Fruit fly (Drosophila melanogaster) whole organism, embryonic: Measurements from ENCODE around the gene vers.

Source experiments
- Adf1 ChIP-seq: fragments of 200-800 bp; sonication (Bioruptor generic); IDR thresholded peaks from 2 replicates; pipeline ENCODE4 v1.3.6; 2022; ENCODE audit warnings: missing biosample characterization, missing genetic modification characterization
- Awh ChIP-seq: fragments of 200-800 bp; sonication (Bioruptor generic); IDR thresholded peaks from 2 replicates; pipeline ENCODE4, ENCODE4 v1.3.6; 2022; ENCODE audit warnings: missing biosample characterization, missing genetic modification characterization
- BtbVII ChIP-seq: fragments of 200-800 bp; sonication (Bioruptor generic); optimal IDR thresholded peaks from 3 replicates; lab custom pipeline; 2017; ENCODE audit warnings: missing biosample characterization, mild to moderate bottlenecking, missing genetic modification characterization
- CG11456 ChIP-seq: fragments of 200-800 bp; sonication (Bioruptor generic); IDR thresholded peaks from 3 replicates; pipeline ENCODE4 v1.3.6; 2022; ENCODE audit warnings: missing biosample characterization, missing genetic modification characterization
- CG11560 ChIP-seq: fragments of 200-800 bp; sonication (Bioruptor generic); IDR thresholded peaks from 3 replicates; pipeline ENCODE4 v1.3.6; 2022; ENCODE audit warnings: missing biosample characterization, missing genetic modification characterization
- CG13424 ChIP-seq: fragments of 200-800 bp; sonication (Bioruptor generic); optimal IDR thresholded peaks from 2 replicates; lab custom pipeline; 2019; ENCODE audit warnings: missing biosample characterization, mild to moderate bottlenecking, missing genetic modification characterization, moderate library complexity
- CG13894 ChIP-seq: fragments of 200-800 bp; sonication (Bioruptor generic); optimal IDR thresholded peaks from 3 replicates; lab custom pipeline; 2018; ENCODE audit warnings: missing biosample characterization, mild to moderate bottlenecking, missing genetic modification characterization, moderate library complexity
- CG17361 ChIP-seq: fragments of 200-800 bp; sonication (Bioruptor generic); IDR thresholded peaks from 3 replicates; pipeline ENCODE4 v1.3.6; 2022; ENCODE audit warnings: missing biosample characterization, missing genetic modification characterization
- CG18011 ChIP-seq: fragments of 200-800 bp; sonication (Bioruptor generic); optimal IDR thresholded peaks from 2 replicates; lab custom pipeline; 2017; ENCODE audit warnings: missing biosample characterization, missing genetic modification characterization, mild to moderate bottlenecking, moderate library complexity, missing genotype
- CG2875 ChIP-seq: fragments of 200-800 bp; sonication (Bioruptor generic); optimal IDR thresholded peaks from 2 replicates; lab custom pipeline; 2017; ENCODE audit warnings: missing biosample characterization, mild to moderate bottlenecking, missing genetic modification characterization, missing genetic modification reagents
- CG30020 ChIP-seq: fragments of 200-800 bp; optimal IDR thresholded peaks from 2 replicates; lab custom pipeline; 2019; ENCODE audit warnings: missing biosample characterization, mild to moderate bottlenecking, missing genetic modification characterization, moderate library complexity
- CG3407 ChIP-seq: fragments of 200-800 bp; sonication (Bioruptor generic); optimal IDR thresholded peaks from 2 replicates; lab custom pipeline; 2018; ENCODE audit warnings: missing biosample characterization, mild to moderate bottlenecking, missing genetic modification characterization
- CG3847 ChIP-seq: fragments of 200-800 bp; sonication (Bioruptor generic); IDR thresholded peaks from 2 replicates; pipeline ENCODE4 v1.3.6; 2022; ENCODE audit warnings: missing biosample characterization, missing genetic modification characterization
- CG4617 ChIP-seq: fragments of 200-800 bp; sonication (Bioruptor generic); optimal IDR thresholded peaks from 3 replicates; lab custom pipeline; 2016; ENCODE audit warnings: missing biosample characterization, missing genetic modification characterization, borderline replicate concordance
- CG4730 ChIP-seq: fragments of 200-800 bp; sonication (Bioruptor generic); IDR thresholded peaks from 2 replicates; pipeline ENCODE4 v1.3.6; 2022; ENCODE audit warnings: missing biosample characterization, missing genetic modification characterization
- CG4820 ChIP-seq: fragments of 200-800 bp; sonication (Bioruptor generic); optimal IDR thresholded peaks from 3 replicates; lab custom pipeline; 2016; ENCODE audit warnings: missing biosample characterization, missing genetic modification characterization
- CG6683 ChIP-seq: fragments of 200-800 bp; sonication (Bioruptor generic); optimal IDR thresholded peaks from 2 replicates; lab custom pipeline; 2017; ENCODE audit warnings: missing biosample characterization, mild to moderate bottlenecking, missing genetic modification characterization, missing genetic modification reagents
- CG7271 ChIP-seq: fragments of 200-800 bp; sonication (Bioruptor generic); optimal IDR thresholded peaks from 2 replicates; lab custom pipeline; 2018; ENCODE audit warnings: missing biosample characterization, mild to moderate bottlenecking, missing genetic modification characterization, moderate library complexity
- CG8290 ChIP-seq, 3 experiments: fragments of 200-800 bp; sonication (Bioruptor generic); optimal IDR thresholded peaks; 2 replicates each; lab custom pipeline; 2016 to 2019; ENCODE audit warnings: missing biosample characterization in 3 of 3, missing genetic modification characterization in 3 of 3, mild to moderate bottlenecking in 2 of 3, moderate library complexity in 1 of 3
- D19B ChIP-seq: fragments of 200-800 bp; sonication (Bioruptor generic); optimal IDR thresholded peaks from 2 replicates; lab custom pipeline; 2017; ENCODE audit warnings: missing biosample characterization, mild to moderate bottlenecking, missing genetic modification characterization
- E2f2 ChIP-seq: fragments of 200-800 bp; sonication (Bioruptor generic); IDR thresholded peaks from 2 replicates; pipeline ENCODE4 v1.3.6; 2022; ENCODE audit warnings: missing biosample characterization, missing genetic modification characterization
- Ets65A ChIP-seq: fragments of 200-800 bp; sonication (Bioruptor generic); peaks from one replicate; lab custom pipeline; 2016; ENCODE audit warnings: missing biosample characterization, missing genetic modification characterization
- Ets97D ChIP-seq: fragments of 200-800 bp; sonication (Bioruptor generic); optimal IDR thresholded peaks from 3 replicates; lab custom pipeline; 2016; ENCODE audit warnings: missing biosample characterization, missing genetic modification characterization
- HLHmδ ChIP-seq: fragments of 200-800 bp; sonication (Bioruptor generic); optimal IDR thresholded peaks from 2 replicates; lab custom pipeline; 2018; ENCODE audit warnings: missing biosample characterization, mild to moderate bottlenecking, missing genetic modification characterization, moderate library complexity
- MESR4 ChIP-seq: fragments of 200-800 bp; sonication (Bioruptor generic); optimal IDR thresholded peaks from 2 replicates; lab custom pipeline; 2018; ENCODE audit warnings: missing biosample characterization, mild to moderate bottlenecking, missing genetic modification characterization, moderate library complexity
- Mad ChIP-seq: fragments of 200-800 bp; sonication (Bioruptor generic); optimal IDR thresholded peaks from 2 replicates; lab custom pipeline; 2016; ENCODE audit warnings: missing biosample characterization, missing genetic modification characterization
- Ravus ChIP-seq: fragments of 200-800 bp; sonication (Bioruptor generic); IDR thresholded peaks from 2 replicates; pipeline ENCODE4 v1.3.6; 2022; ENCODE audit warnings: missing biosample characterization, missing genetic modification characterization
- abd-A ChIP-seq: fragments of 200-800 bp; sonication (Bioruptor generic); optimal IDR thresholded peaks from 3 replicates; lab custom pipeline; 2019; ENCODE audit warnings: missing biosample characterization, mild to moderate bottlenecking, missing genetic modification characterization, moderate library complexity
- ash1 ChIP-seq: fragments of 200-800 bp; sonication (Bioruptor generic); optimal IDR thresholded peaks from 2 replicates; lab custom pipeline; 2018; ENCODE audit warnings: missing biosample characterization, mild to moderate bottlenecking, missing genetic modification characterization
- dysf ChIP-seq: fragments of 200-800 bp; sonication (Bioruptor generic); IDR thresholded peaks from 3 replicates; pipeline ENCODE4 v1.3.6; 2022; ENCODE audit warnings: missing biosample characterization, missing genetic modification characterization
- gsb ChIP-seq: fragments of 200-800 bp; sonication (Bioruptor generic); IDR thresholded peaks from 2 replicates; pipeline ENCODE4 v1.3.6; 2022; ENCODE audit warnings: missing biosample characterization, missing genetic modification characterization
- gsb-n ChIP-seq: fragments of 200-800 bp; sonication (Bioruptor generic); optimal IDR thresholded peaks from 3 replicates; lab custom pipeline; 2018; ENCODE audit warnings: missing biosample characterization, mild to moderate bottlenecking, missing genetic modification characterization
- ham ChIP-seq: fragments of 200-800 bp; sonication (Bioruptor generic); IDR thresholded peaks from 2 replicates; pipeline ENCODE4 v1.3.6; 2022; ENCODE audit warnings: missing biosample characterization, missing genetic modification characterization
- lbe ChIP-seq: fragments of 200-800 bp; sonication (Bioruptor generic); optimal IDR thresholded peaks from 2 replicates; lab custom pipeline; 2016; ENCODE audit warnings: missing biosample characterization, mild to moderate bottlenecking, missing genetic modification characterization
- nau ChIP-seq: fragments of 200-800 bp; sonication (Bioruptor generic); optimal IDR thresholded peaks from 3 replicates; lab custom pipeline; 2017; ENCODE audit warnings: missing biosample characterization, mild to moderate bottlenecking, missing genetic modification characterization, missing genetic modification reagents
- nmo ChIP-seq: fragments of 200-800 bp; sonication (Bioruptor generic); optimal IDR thresholded peaks from 2 replicates; lab custom pipeline; 2018; ENCODE audit warnings: missing biosample characterization, mild to moderate bottlenecking, missing genetic modification characterization, moderate library complexity
- otp ChIP-seq: fragments of 200-800 bp; sonication (Bioruptor generic); IDR thresholded peaks from 3 replicates; pipeline ENCODE4, ENCODE4 v1.3.6; 2022; ENCODE audit warnings: missing biosample characterization, missing genetic modification characterization
- schlank ChIP-seq: fragments of 200-800 bp; sonication (Bioruptor generic); optimal IDR thresholded peaks from 2 replicates; lab custom pipeline; 2018; ENCODE audit warnings: missing biosample characterization, mild to moderate bottlenecking, missing genetic modification characterization
- sens ChIP-seq: fragments of 200-800 bp; sonication (Bioruptor generic); peaks from one replicate; lab custom pipeline; 2016; ENCODE audit warnings: missing biosample characterization, missing genetic modification characterization
- sim ChIP-seq: fragments of 200-800 bp; sonication (Bioruptor generic); IDR thresholded peaks from 2 replicates; pipeline ENCODE4 v1.3.6; 2022; ENCODE audit warnings: missing biosample characterization, missing genetic modification characterization
- vvl ChIP-seq: fragments of 200-800 bp; sonication (Bioruptor generic); IDR thresholded peaks from 2 replicates; pipeline ENCODE4 v1.3.6; 2022; ENCODE audit warnings: missing biosample characterization, missing genetic modification characterization

Gene vers

DNA sequence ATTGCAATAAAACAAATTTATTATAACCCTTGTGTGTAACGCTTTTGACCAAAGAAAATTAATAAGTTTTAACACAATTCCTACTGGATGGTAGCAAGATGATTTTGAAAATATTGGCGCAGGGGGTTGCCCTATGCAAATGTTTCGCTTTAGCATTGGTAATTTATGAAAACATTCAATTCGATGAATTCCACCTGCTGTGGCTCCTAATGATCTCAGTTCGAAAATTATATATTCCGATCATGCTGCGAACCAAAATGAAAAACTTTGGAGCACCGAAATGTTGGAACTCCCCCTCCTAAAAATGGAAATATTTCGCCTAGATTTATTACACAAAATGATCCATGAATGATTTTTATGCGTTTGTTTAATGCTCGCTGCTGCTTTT is 30.2 kb upstream of the vers start (continued):
- TF ChIP-seq Ravus (GFP tag; lab: Robert Waterston, UW), result no peak
- TF ChIP-seq ash1, result no peak
- no peak for TF ChIP-seq CG30020 (tag; lab: Kevin White, UChicago)
- TF ChIP-seq sens (GFP tag; lab: Kevin White, UChicago), result peak; percentile 22
- no peak for TF ChIP-seq CG13424 (tag; lab: Kevin White, UChicago)
- no peak for TF ChIP-seq CG8290 (GFP tag; optimal IDR thresholded peaks at IDR 0.05; lab: Kevin White, UChicago)
- no peak for TF ChIP-seq CG8290 (tag; optimal IDR thresholded peaks at IDR 0.05; lab: Kevin White, UChicago)
- no peak for TF ChIP-seq CG6683 (GFP tag; lab: Kevin White, UChicago)
- no peak for TF ChIP-seq gsb-n (tag; lab: Kevin White, UChicago)
- no peak for TF ChIP-seq CG3407 (GFP tag; lab: Kevin White, UChicago)
- TF ChIP-seq dysf (GFP tag; lab: Robert Waterston, UW), result no peak
- no peak for TF ChIP-seq D19B (GFP tag; lab: Kevin White, UChicago)
- no peak for TF ChIP-seq CG3847 (GFP tag; lab: Robert Waterston, UW)
- no peak for TF ChIP-seq HLHmδ
- peak; percentile 67 for TF ChIP-seq Awh
- no peak for TF ChIP-seq CG11456 (GFP tag; lab: Robert Waterston, UW)
- TF ChIP-seq ham, result no peak
- no peak for TF ChIP-seq schlank
- TF ChIP-seq E2f2 (GFP tag; lab: Robert Waterston, UW), result no peak
- no peak for TF ChIP-seq otp
- no peak for TF ChIP-seq CG11560 (tag; lab: Robert Waterston, UW)
- no peak for TF ChIP-seq Mad (GFP tag; lab: Kevin White, UChicago)
- peak; percentile 78 for TF ChIP-seq vvl
- no peak for TF ChIP-seq CG4617 (GFP tag; lab: Kevin White, UChicago)
- TF ChIP-seq CG4730, result no peak
- no peak for TF ChIP-seq CG2875 (GFP tag; lab: Kevin White, UChicago)
- no peak for TF ChIP-seq Adf1
- TF ChIP-seq MESR4 (GFP tag; lab: Kevin White, UChicago), result no peak
- no peak for TF ChIP-seq gsb (GFP tag; lab: Robert Waterston, UW)
- TF ChIP-seq CG17361 (GFP tag; lab: Robert Waterston, UW), result 0 out of 3 replicates have a peak, but pooled peaks have one; percentile 12
- no peak for TF ChIP-seq nau (GFP tag; lab: Kevin White, UChicago)
- TF ChIP-seq BtbVII, result no peak
- no peak for TF ChIP-seq lbe (GFP tag; lab: Kevin White, UChicago)
- no peak for TF ChIP-seq CG18011 (GFP tag; lab: Kevin White, UChicago)
- TF ChIP-seq CG4820, result no peak
- TF ChIP-seq CG7271 (tag; lab: Kevin White, UChicago), result no peak
- TF ChIP-seq sim, result no peak

DNA sequence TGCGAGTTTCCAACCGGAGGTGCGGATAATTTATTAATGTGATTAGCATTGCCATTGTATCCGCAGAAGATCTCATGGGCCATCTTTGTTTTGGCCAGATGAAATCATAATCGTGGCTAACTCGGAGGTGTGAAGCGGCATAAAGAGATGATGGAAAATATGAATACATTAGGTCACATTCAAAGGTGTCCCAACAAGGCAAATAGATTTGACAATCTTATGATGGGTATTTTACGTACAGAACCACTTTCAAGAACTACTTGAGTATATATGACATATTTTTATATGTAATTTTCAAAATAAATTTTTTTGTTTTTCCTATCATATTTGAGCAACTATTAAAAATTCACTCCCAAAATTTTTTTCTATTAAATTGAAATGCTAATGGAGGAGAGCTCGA is 27.6 kb upstream of the vers start, which contains the start of gene CG17154:
Gene CG17154, plus strand, starts transcription at position 301 of the 400 bp plus-strand sequence.
- TF ChIP-seq Ets97D (no peak), nmo (GFP tag; lab: Kevin White, UChicago) (no peak), abd-A (peak; percentile 40), CG13894 (tag; lab: Kevin White, UChicago) (peak; percentile 17), Ets65A (GFP tag; lab: Kevin White, UChicago) (peak; percentile 44)
